Fruit fly (Drosophila melanogaster): ENCODE measurements around the gene Sld5.

dm6 chr3R:26031968-26032610, 24.3 kb downstream of the Sld5 start:
- no peak for TF ChIP-seq CG7101 (tag; optimal IDR thresholded peaks at IDR 0.05)
- TF ChIP-seq bab1 (GFP tag; optimal IDR thresholded peaks at IDR 0.05): no peak
- no peak for TF ChIP-seq CG7045 (GFP tag; optimal IDR thresholded peaks at IDR 0.05)
- TF ChIP-seq toe (GFP tag; optimal IDR thresholded peaks at IDR 0.05): no peak
- no peak for TF ChIP-seq kay (GFP tag; ENCODE audit: borderline replicate concordance)
- no peak for TF ChIP-seq cnc (optimal IDR thresholded peaks at IDR 0.05)
- no peak for TF ChIP-seq CG12768 (GFP tag; optimal IDR thresholded peaks at IDR 0.05)
- TF ChIP-seq CG14711 (tag; optimal IDR thresholded peaks at IDR 0.05): no peak
- no peak for TF ChIP-seq CG33017 (tag; optimal IDR thresholded peaks at IDR 0.05)
- TF ChIP-seq pad (GFP tag; optimal IDR thresholded peaks at IDR 0.05): no peak
- no peak for TF ChIP-seq tj (GFP tag; optimal IDR thresholded peaks at IDR 0.05)
- no peak for TF ChIP-seq CG5204 (GFP tag; optimal IDR thresholded peaks at IDR 0.05)

Measured in whole organism, adult.